Fruit fly (Drosophila melanogaster): ENCODE results near the gene Axn.

Gene Axn

dm6 chr3R:30066004-30066403, 43.4 kb downstream of the Axn start:
- TF ChIP-seq Rel (GFP tag; optimal IDR thresholded peaks at IDR 0.05) (no peak), Rel (tag; optimal IDR thresholded peaks at IDR 0.05) (no peak), rgr (GFP tag; optimal IDR thresholded peaks at IDR 0.05) (no peak), Dif (GFP tag; optimal IDR thresholded peaks at IDR 0.05; ENCODE audit: partially characterized antibody) (no peak), ey (GFP tag; optimal IDR thresholded peaks at IDR 0.05) (no peak), psq (GFP tag; optimal IDR thresholded peaks at IDR 0.05) (no peak), pan (optimal IDR thresholded peaks at IDR 0.05) (no peak), lola (GFP tag; optimal IDR thresholded peaks at IDR 0.05) (no peak), dmrt93B (GFP tag; optimal IDR thresholded peaks at IDR 0.05) (no peak), CrebA (GFP tag; optimal IDR thresholded peaks at IDR 0.05; ENCODE audit: borderline replicate concordance) (no peak), fru (GFP tag; optimal IDR thresholded peaks at IDR 0.05) (no peak), Mio (GFP tag; optimal IDR thresholded peaks at IDR 0.05) (no peak), N (GFP tag; optimal IDR thresholded peaks at IDR 0.05) (no peak), Jra (GFP tag; optimal IDR thresholded peaks at IDR 0.05) (no peak), OdsH (GFP tag; optimal IDR thresholded peaks at IDR 0.05) (no peak), sage (GFP tag; optimal IDR thresholded peaks at IDR 0.05) (no peak), Hr83 (GFP tag; optimal IDR thresholded peaks at IDR 0.05; ENCODE audit: poor library complexity, severe bottlenecking) (no peak), Vsx2 (GFP tag; optimal IDR thresholded peaks at IDR 0.05; ENCODE audit: partially characterized antibody) (no peak), woc (GFP tag; optimal IDR thresholded peaks at IDR 0.05) (no peak), h (GFP tag; optimal IDR thresholded peaks at IDR 0.05) (no peak)

- no peak for TF ChIP-seq Mio (GFP tag; optimal IDR thresholded peaks at IDR 0.05)
- TF ChIP-seq Hnf4 (GFP tag; optimal IDR thresholded peaks at IDR 0.05): no peak
- TF ChIP-seq CG9705 (GFP tag; optimal IDR thresholded peaks at IDR 0.05): no peak
- TF ChIP-seq tai (GFP tag; optimal IDR thresholded peaks at IDR 0.05): no peak
- TF ChIP-seq HLH106 (tag; optimal IDR thresholded peaks at IDR 0.05): no peak
- TF ChIP-seq N (GFP tag; optimal IDR thresholded peaks at IDR 0.05): no peak
- TF ChIP-seq br (GFP tag; optimal IDR thresholded peaks at IDR 0.05): no peak
- no peak for TF ChIP-seq Myc (optimal IDR thresholded peaks at IDR 0.05)
- no peak for TF ChIP-seq lola (GFP tag; optimal IDR thresholded peaks at IDR 0.05)
- TF ChIP-seq ey (GFP tag; optimal IDR thresholded peaks at IDR 0.05): no peak
- TF ChIP-seq jim (GFP tag; optimal IDR thresholded peaks at IDR 0.05): no peak
- TF ChIP-seq CG32264 (GFP tag; optimal IDR thresholded peaks at IDR 0.05): no peak
- no peak for TF ChIP-seq Dfd (GFP tag; optimal IDR thresholded peaks at IDR 0.05)
- TF ChIP-seq dmrt93B (GFP tag; optimal IDR thresholded peaks at IDR 0.05): no peak
- no peak for TF ChIP-seq Abd-B (GFP tag; optimal IDR thresholded peaks at IDR 0.05)
- no peak for TF ChIP-seq foxo (GFP tag; optimal IDR thresholded peaks at IDR 0.05)
- TF ChIP-seq GATAd (GFP tag; optimal IDR thresholded peaks at IDR 0.05): no peak
- no peak for TF ChIP-seq psq (GFP tag; optimal IDR thresholded peaks at IDR 0.05)
Observed at dm6 chr3R:30070198-30070597, 47.6 kb downstream of the Axn start.

dm6 chr3R:30071827-30072226, 49.2 kb downstream of the Axn start:
- TF ChIP-seq Sp1 (GFP tag; optimal IDR thresholded peaks at IDR 0.05) (no peak), fru (GFP tag; optimal IDR thresholded peaks at IDR 0.05) (no peak), Vsx2 (GFP tag; optimal IDR thresholded peaks at IDR 0.05; ENCODE audit: partially characterized antibody) (no peak), brk (GFP tag; optimal IDR thresholded peaks at IDR 0.05) (no peak), GATAd (GFP tag; optimal IDR thresholded peaks at IDR 0.05) (no peak), usp (GFP tag; optimal IDR thresholded peaks at IDR 0.05) (no peak), OdsH (GFP tag; optimal IDR thresholded peaks at IDR 0.05) (no peak), Mio (GFP tag; optimal IDR thresholded peaks at IDR 0.05) (no peak), sv (GFP tag; optimal IDR thresholded peaks at IDR 0.05) (no peak), Myc (optimal IDR thresholded peaks at IDR 0.05) (no peak), CG32264 (GFP tag; optimal IDR thresholded peaks at IDR 0.05) (no peak), Hr83 (GFP tag; optimal IDR thresholded peaks at IDR 0.05; ENCODE audit: poor library complexity, severe bottlenecking) (no peak), foxo (GFP tag; optimal IDR thresholded peaks at IDR 0.05) (peak in 1 of 2 experiments; percentile 30), rgr (GFP tag; optimal IDR thresholded peaks at IDR 0.05) (peak; percentile 18), sage (GFP tag; optimal IDR thresholded peaks at IDR 0.05) (no peak), Dfd (GFP tag; optimal IDR thresholded peaks at IDR 0.05) (no peak), N (GFP tag; optimal IDR thresholded peaks at IDR 0.05) (no peak), HLH106 (tag; optimal IDR thresholded peaks at IDR 0.05) (peak; percentile 31), dl (GFP tag; optimal IDR thresholded peaks at IDR 0.05; ENCODE audit: insufficient read depth in 1 of 2, partially characterized antibody in 2 of 2) (no peak), dsf (GFP tag; optimal IDR thresholded peaks at IDR 0.05; ENCODE audit: borderline replicate concordance) (no peak), Hnf4 (GFP tag; optimal IDR thresholded peaks at IDR 0.05) (no peak), CrebA (GFP tag; optimal IDR thresholded peaks at IDR 0.05; ENCODE audit: borderline replicate concordance) (no peak), psq (GFP tag; optimal IDR thresholded peaks at IDR 0.05) (no peak), CG9705 (GFP tag; optimal IDR thresholded peaks at IDR 0.05) (no peak), Hr78 (GFP tag; optimal IDR thresholded peaks at IDR 0.05) (no peak), Jra (GFP tag; optimal IDR thresholded peaks at IDR 0.05) (no peak), dmrt93B (GFP tag; optimal IDR thresholded peaks at IDR 0.05) (no peak), br (GFP tag; optimal IDR thresholded peaks at IDR 0.05) (peak; percentile 3), tai (GFP tag; optimal IDR thresholded peaks at IDR 0.05) (no peak), Dif (GFP tag; optimal IDR thresholded peaks at IDR 0.05; ENCODE audit: partially characterized antibody) (no peak), Rel (GFP tag; optimal IDR thresholded peaks at IDR 0.05) (no peak), Rel (tag; optimal IDR thresholded peaks at IDR 0.05) (no peak), jim (GFP tag; optimal IDR thresholded peaks at IDR 0.05) (no peak), Abd-B (GFP tag; optimal IDR thresholded peaks at IDR 0.05) (no peak), pan (optimal IDR thresholded peaks at IDR 0.05) (no peak), ey (GFP tag; optimal IDR thresholded peaks at IDR 0.05) (no peak), lola (GFP tag; optimal IDR thresholded peaks at IDR 0.05) (no peak), h (GFP tag; optimal IDR thresholded peaks at IDR 0.05) (peak; percentile 46), woc (GFP tag; optimal IDR thresholded peaks at IDR 0.05) (no peak)

Measured in whole organism, wandering third instar larva.